Fruit fly (Drosophila melanogaster) whole organism, prepupa: Measurements from ENCODE around the gene Axn.

ENCODE experiments used
- Blimp-1 ChIP-seq: fragments of 200-800 bp; sonication (Bioruptor generic); optimal IDR thresholded peaks from 3 replicates; lab custom pipeline; 2017; ENCODE audit warnings: missing biosample characterization, missing genetic modification characterization, mild to moderate bottlenecking, moderate library complexity, missing genetic modification reagents
- CG10631 ChIP-seq: fragments of 200-800 bp; sonication (Bioruptor generic); optimal IDR thresholded peaks from 2 replicates; lab custom pipeline; 2016; ENCODE audit warnings: missing biosample characterization, missing genetic modification characterization
- CG10669 ChIP-seq: fragments of 200-800 bp; sonication (Bioruptor generic); optimal IDR thresholded peaks from 3 replicates; lab custom pipeline; 2018; ENCODE audit warnings: missing biosample characterization, mild to moderate bottlenecking, missing genetic modification characterization, moderate library complexity
- CG11294 ChIP-seq: fragments of 200-800 bp; sonication (Bioruptor generic); IDR thresholded peaks from 2 replicates; pipeline ENCODE4 v1.3.6; 2022; ENCODE audit warnings: missing biosample characterization, missing genetic modification characterization
- CG11762 ChIP-seq: fragments of 200-800 bp; sonication (Bioruptor generic); optimal IDR thresholded peaks from 3 replicates; lab custom pipeline; 2016; ENCODE audit warnings: missing biosample characterization, missing genetic modification characterization; ENCODE audit not compliant: insufficient read depth
- CG15336 ChIP-seq: fragments of 200-800 bp; sonication (Bioruptor generic); IDR thresholded peaks from 2 replicates; pipeline ENCODE4 v1.3.6; 2022; ENCODE audit warnings: missing biosample characterization, missing genetic modification characterization
- CG1621 ChIP-seq: fragments of 200-800 bp; sonication (Bioruptor generic); optimal IDR thresholded peaks from 3 replicates; lab custom pipeline; 2018; ENCODE audit warnings: missing biosample characterization, mild to moderate bottlenecking, missing genetic modification characterization
- CG16779 ChIP-seq: fragments of 200-800 bp; sonication (Bioruptor generic); optimal IDR thresholded peaks from 3 replicates; lab custom pipeline; 2017; ENCODE audit warnings: missing biosample characterization, mild to moderate bottlenecking, missing genetic modification characterization
- CG3032 ChIP-seq: fragments of 200-800 bp; optimal IDR thresholded peaks from 2 replicates; lab custom pipeline; 2019; ENCODE audit warnings: missing biosample characterization, mild to moderate bottlenecking, missing genetic modification characterization, moderate library complexity
- CG6163 ChIP-seq: fragments of 200-800 bp; sonication (Bioruptor generic); IDR thresholded peaks from 3 replicates; pipeline ENCODE4 v1.3.6; 2022; ENCODE audit warnings: missing biosample characterization, missing genetic modification characterization
- CG6276 ChIP-seq: fragments of 200-800 bp; sonication (Bioruptor generic); optimal IDR thresholded peaks from 2 replicates; lab custom pipeline; 2017; ENCODE audit warnings: missing biosample characterization, mild to moderate bottlenecking, missing genetic modification characterization
- CG6792 ChIP-seq: fragments of 200-800 bp; sonication (Bioruptor generic); optimal IDR thresholded peaks from 3 replicates; lab custom pipeline; 2016; ENCODE audit warnings: missing biosample characterization, missing genetic modification characterization
- CG6808 ChIP-seq: fragments of 200-800 bp; sonication (Bioruptor generic); optimal IDR thresholded peaks from 3 replicates; lab custom pipeline; 2017; ENCODE audit warnings: missing biosample characterization, missing genetic modification characterization, mild to moderate bottlenecking, moderate library complexity, missing genetic modification reagents
- CG7368 ChIP-seq: fragments of 200-800 bp; sonication (Bioruptor generic); optimal IDR thresholded peaks from 3 replicates; lab custom pipeline; 2016; ENCODE audit warnings: missing biosample characterization, missing genetic modification characterization
- CG8119 ChIP-seq: fragments of 200-800 bp; sonication (Bioruptor generic); IDR thresholded peaks from 3 replicates; pipeline ENCODE4 v1.3.6; 2022; ENCODE audit warnings: missing biosample characterization, missing genetic modification characterization
- CG8319 ChIP-seq: fragments of 200-800 bp; sonication (Bioruptor generic); optimal IDR thresholded peaks from 3 replicates; lab custom pipeline; 2016; ENCODE audit warnings: missing biosample characterization, missing genetic modification characterization
- CG8632 ChIP-seq: fragments of 200-800 bp; sonication (Bioruptor generic); optimal IDR thresholded peaks from 3 replicates; lab custom pipeline; 2016; ENCODE audit warnings: missing biosample characterization, missing genetic modification characterization
- CG9139 ChIP-seq: fragments of 200-800 bp; sonication (Bioruptor generic); optimal IDR thresholded peaks from 3 replicates; lab custom pipeline; 2017; ENCODE audit warnings: missing biosample characterization, mild to moderate bottlenecking, missing genetic modification characterization
- Eip75B ChIP-seq: fragments of 200-800 bp; sonication (Bioruptor generic); optimal IDR thresholded peaks from 3 replicates; lab custom pipeline; 2016; ENCODE audit warnings: missing biosample characterization, missing genetic modification characterization
- Eip78C ChIP-seq: fragments of 200-800 bp; sonication (Bioruptor generic); peaks from one replicate; lab custom pipeline; 2016; ENCODE audit warnings: missing biosample characterization, missing genetic modification characterization
- Ets21C ChIP-seq: fragments of 200-800 bp; sonication (Bioruptor generic); optimal IDR thresholded peaks from 3 replicates; lab custom pipeline; 2016; ENCODE audit warnings: missing biosample characterization, missing genetic modification characterization
- Ets96B ChIP-seq: fragments of 200-800 bp; optimal IDR thresholded peaks from 2 replicates; lab custom pipeline; 2019; ENCODE audit warnings: missing biosample characterization, mild to moderate bottlenecking, missing genetic modification characterization, moderate library complexity
- Gug ChIP-seq: fragments of 200-800 bp; sonication (Bioruptor generic); IDR thresholded peaks from 2 replicates; pipeline ENCODE4 v1.3.6; 2022; ENCODE audit warnings: missing biosample characterization, missing genetic modification characterization
- Hr38 ChIP-seq: sonication (Bioruptor generic); optimal IDR thresholded peaks from 2 replicates; lab custom pipeline; 2016; ENCODE audit warnings: missing biosample characterization, missing genetic modification characterization
- Hr39 ChIP-seq: fragments of 200-800 bp; sonication (Bioruptor generic); optimal IDR thresholded peaks from 2 replicates; lab custom pipeline; 2016; ENCODE audit warnings: missing biosample characterization, missing genetic modification characterization
- Hr4 ChIP-seq: fragments of 200-800 bp; sonication (Bioruptor generic); optimal IDR thresholded peaks from 3 replicates; lab custom pipeline; 2016; ENCODE audit warnings: missing biosample characterization, missing genetic modification characterization
- Lpt ChIP-seq: fragments of 200-800 bp; sonication (Bioruptor generic); optimal IDR thresholded peaks from 3 replicates; lab custom pipeline; 2016; ENCODE audit warnings: missing biosample characterization, missing genetic modification characterization
- OdsH ChIP-seq: fragments of 200-800 bp; sonication (Bioruptor generic); optimal IDR thresholded peaks from 3 replicates; lab custom pipeline; 2016; ENCODE audit warnings: missing biosample characterization, missing genetic modification characterization
- Sox102F ChIP-seq: fragments of 200-800 bp; sonication (Bioruptor generic); optimal IDR thresholded peaks from 2 replicates; lab custom pipeline; 2016; ENCODE audit warnings: missing biosample characterization, mild to moderate bottlenecking, missing genetic modification characterization
- Sox14 ChIP-seq: fragments of 200-800 bp; sonication (Bioruptor generic); optimal IDR thresholded peaks from 3 replicates; lab custom pipeline; 2016; ENCODE audit warnings: missing biosample characterization, missing genetic modification characterization
- Sox15 ChIP-seq: fragments of 200-800 bp; sonication (Bioruptor generic); optimal IDR thresholded peaks from 3 replicates; lab custom pipeline; 2016; ENCODE audit warnings: missing biosample characterization, missing genetic modification characterization
- achi ChIP-seq: fragments of 200-800 bp; sonication (Bioruptor generic); optimal IDR thresholded peaks from 3 replicates; lab custom pipeline; 2016; ENCODE audit warnings: missing biosample characterization, missing genetic modification characterization
- acj6 ChIP-seq: fragments of 200-800 bp; sonication (Bioruptor generic); optimal IDR thresholded peaks from 3 replicates; lab custom pipeline; 2016; ENCODE audit warnings: missing biosample characterization, missing genetic modification characterization
- cyc ChIP-seq: fragments of 200-800 bp; sonication (Bioruptor generic); optimal IDR thresholded peaks from 3 replicates; lab custom pipeline; 2016; ENCODE audit warnings: missing biosample characterization, missing genetic modification characterization
- dac ChIP-seq: fragments of 200-800 bp; sonication (Bioruptor generic); optimal IDR thresholded peaks from 2 replicates; lab custom pipeline; 2017; ENCODE audit warnings: missing biosample characterization, mild to moderate bottlenecking, missing genetic modification characterization
- dsx ChIP-seq: fragments of 200-800 bp; optimal IDR thresholded peaks from 3 replicates; lab custom pipeline; 2019; ENCODE audit warnings: missing biosample characterization, mild to moderate bottlenecking, missing genetic modification characterization, moderate library complexity; ENCODE audit not compliant: poor library complexity, severe bottlenecking
- eg ChIP-seq: fragments of 200-800 bp; sonication (Bioruptor generic); IDR thresholded peaks from 3 replicates; pipeline ENCODE4 v1.3.6; 2022; ENCODE audit warnings: missing biosample characterization, missing genetic modification characterization
- esn ChIP-seq: fragments of 200-800 bp; sonication (Bioruptor generic); optimal IDR thresholded peaks from 2 replicates; lab custom pipeline; 2016; ENCODE audit warnings: missing biosample characterization, mild to moderate bottlenecking, missing genetic modification characterization, moderate library complexity
- fd59A ChIP-seq: fragments of 200-800 bp; sonication (Bioruptor generic); optimal IDR thresholded peaks from 2 replicates; lab custom pipeline; 2017; ENCODE audit warnings: missing biosample characterization, mild to moderate bottlenecking, missing genetic modification characterization, missing genetic modification reagents
- fd85E ChIP-seq: fragments of 200-800 bp; sonication (Bioruptor generic); optimal IDR thresholded peaks from 3 replicates; lab custom pipeline; 2016; ENCODE audit warnings: missing biosample characterization, missing genetic modification characterization
- lz ChIP-seq: fragments of 200-800 bp; sonication (Bioruptor generic); optimal IDR thresholded peaks from 3 replicates; lab custom pipeline; 2016; ENCODE audit warnings: missing biosample characterization, missing genetic modification characterization
- net ChIP-seq: fragments of 200-800 bp; sonication (Bioruptor generic); optimal IDR thresholded peaks from 3 replicates; lab custom pipeline; 2016; ENCODE audit warnings: missing biosample characterization, missing genetic modification characterization
- salr ChIP-seq, 2 experiments: fragments of 200-800 bp; sonication (Bioruptor generic); optimal IDR thresholded peaks; 3 replicates each; lab custom pipeline; 2016 to 2018; ENCODE audit warnings: missing biosample characterization in 2 of 2, missing genetic modification characterization in 2 of 2, mild to moderate bottlenecking in 1 of 2
- spab ChIP-seq: fragments of 200-800 bp; sonication (Bioruptor generic); optimal IDR thresholded peaks from 2 replicates; lab custom pipeline; 2017; ENCODE audit warnings: missing biosample characterization, mild to moderate bottlenecking, missing genetic modification characterization, missing genetic modification reagents
- ss ChIP-seq, 2 experiments: fragments of 200-800 bp; sonication (Bioruptor generic); optimal IDR thresholded peaks; 2 replicates in 1 of 2; 3 replicates in 1 of 2; lab custom pipeline; 2017 to 2018; ENCODE audit warnings: mild to moderate bottlenecking in 2 of 2, missing biosample characterization in 2 of 2, missing genetic modification characterization in 2 of 2, moderate library complexity in 1 of 2
- svp ChIP-seq: fragments of 200-800 bp; sonication (Bioruptor generic); peaks from one replicate; lab custom pipeline; 2016; ENCODE audit warnings: missing biosample characterization, missing genetic modification characterization
- topi ChIP-seq: fragments of 200-800 bp; sonication (Bioruptor generic); optimal IDR thresholded peaks from 3 replicates; lab custom pipeline; 2016; ENCODE audit warnings: missing biosample characterization, missing genetic modification characterization

The Axn gene

DNA sequence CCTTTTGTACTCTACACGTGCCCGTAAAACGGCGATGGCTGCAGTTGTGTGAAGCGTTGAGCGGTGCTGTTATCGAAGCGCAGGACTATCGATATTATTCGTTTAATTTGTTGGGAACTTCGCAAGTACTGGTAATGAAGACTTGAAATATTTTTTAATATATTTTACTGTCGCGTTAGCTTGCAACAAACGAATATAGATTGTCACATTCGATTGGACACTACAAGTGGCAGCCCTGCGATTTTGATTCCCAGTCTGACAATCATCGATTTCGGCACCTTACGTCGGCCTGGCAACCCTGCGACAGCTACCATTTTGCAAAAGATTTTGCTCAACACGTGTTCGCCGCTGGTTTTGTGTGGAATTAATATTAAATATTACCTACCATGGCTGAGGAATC lies 18.0 kb upstream of the Axn start, which contains the start of the genes Nlp and Nph (continued):
- TF ChIP-seq Blimp-1 (GFP tag; lab: Kevin White, UChicago) (no peak), acj6 (GFP tag; lab: Kevin White, UChicago) (no peak), Sox15 (no peak), CG3032 (tag; lab: Kevin White, UChicago) (peak; percentile 4), CG10631 (GFP tag; lab: Kevin White, UChicago) (no peak), salr (GFP tag; optimal IDR thresholded peaks at IDR 0.05; lab: Kevin White, UChicago) (no peak), topi (peak; percentile 12), Eip78C (peak; percentile 44), OdsH (GFP tag; lab: Kevin White, UChicago) (no peak), CG6792 (GFP tag; lab: Kevin White, UChicago) (no peak), Ets96B (tag; lab: Kevin White, UChicago) (no peak), fd59A (GFP tag; lab: Kevin White, UChicago) (no peak), CG6276 (no peak), CG8319 (GFP tag; lab: Kevin White, UChicago) (no peak)

DNA sequence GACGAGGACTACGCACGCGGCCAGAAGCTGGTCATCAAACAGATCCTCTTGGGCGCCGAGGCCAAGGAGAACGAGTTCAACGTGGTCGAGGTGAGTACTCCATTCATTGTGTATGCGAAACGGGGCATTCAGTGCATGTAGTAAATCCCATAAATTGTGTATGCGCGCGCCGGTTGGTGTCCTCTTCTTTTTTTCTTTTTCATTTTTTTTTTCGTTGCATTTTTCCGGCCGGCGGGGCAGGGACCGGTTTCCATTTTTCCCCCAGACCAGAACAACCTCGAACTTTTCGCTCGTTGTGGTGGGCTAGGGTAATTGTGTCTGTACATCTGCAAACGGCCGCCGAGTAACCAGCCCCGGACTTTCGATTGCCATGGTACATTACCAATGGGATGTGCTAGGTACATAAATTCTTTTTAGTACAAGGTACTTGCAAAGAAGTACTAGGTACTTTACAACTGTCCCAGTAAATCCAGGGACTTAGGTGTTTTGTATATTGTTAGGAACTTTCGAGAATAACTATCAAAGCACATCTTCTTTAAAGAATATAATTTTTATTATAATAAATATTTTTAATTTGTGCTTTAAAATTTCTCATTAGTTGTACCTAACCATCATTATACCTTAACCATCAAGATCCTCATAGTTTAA lies 17.2 kb upstream of the Axn start:
- TF ChIP-seq CG11762 (GFP tag; lab: Kevin White, UChicago) (no peak), CG3032 (tag; lab: Kevin White, UChicago) (peak; percentile 24), topi (no peak), CG10669 (no peak), lz (GFP tag; lab: Kevin White, UChicago) (no peak), esn (no peak), Blimp-1 (GFP tag; lab: Kevin White, UChicago) (no peak), Gug (GFP tag; lab: Robert Waterston, UW) (no peak), CG6276 (no peak), achi (GFP tag; lab: Kevin White, UChicago) (peak; percentile 12), CG1621 (tag; lab: Kevin White, UChicago) (peak; percentile 66), CG9139 (GFP tag; lab: Kevin White, UChicago) (peak; percentile 75), net (GFP tag; lab: Kevin White, UChicago) (no peak), Ets96B (tag; lab: Kevin White, UChicago) (peak; percentile 49), CG6163 (GFP tag; lab: Robert Waterston, UW) (peak; percentile 84), spab (GFP tag; lab: Kevin White, UChicago) (peak; percentile 58), Eip78C (peak; percentile 62), Hr4 (GFP tag; lab: Kevin White, UChicago) (no peak), Sox102F (GFP tag; lab: Kevin White, UChicago) (no peak), CG16779 (tag; lab: Kevin White, UChicago) (peak; percentile 78), svp (no peak), eg (GFP tag; lab: Robert Waterston, UW) (peak; percentile 87), OdsH (GFP tag; lab: Kevin White, UChicago) (no peak), cyc (GFP tag; lab: Kevin White, UChicago) (no peak), CG8119 (GFP tag; lab: Robert Waterston, UW) (peak; percentile 67), Hr39 (GFP tag; lab: Kevin White, UChicago) (no peak), ss (GFP tag; optimal IDR thresholded peaks at IDR 0.05; lab: Kevin White, UChicago) (peak; percentile 81 to 85), CG6808 (GFP tag; lab: Kevin White, UChicago) (peak; percentile 77), CG7368 (no peak), CG11294 (GFP tag; lab: Robert Waterston, UW) (peak; percentile 12; the same call in 1 of the 2 replicates), Hr38 (no peak), dsx (GFP tag; lab: Kevin White, UChicago) (peak; percentile 16), CG15336 (peak; percentile 41; the same call in 1 of the 2 replicates), Eip75B (GFP tag; lab: Kevin White, UChicago) (peak; percentile 41), Lpt (GFP tag; lab: Kevin White, UChicago) (peak; percentile 63), fd85E (GFP tag; lab: Kevin White, UChicago) (no peak), Ets21C (no peak), salr (GFP tag; optimal IDR thresholded peaks at IDR 0.05; lab: Kevin White, UChicago) (peak in 1 of 2 experiments; percentile 1), Sox14 (GFP tag; lab: Kevin White, UChicago) (no peak), CG6792 (GFP tag; lab: Kevin White, UChicago) (no peak), CG10631 (GFP tag; lab: Kevin White, UChicago) (peak; percentile 51), acj6 (GFP tag; lab: Kevin White, UChicago) (no peak), Sox15 (no peak), dac (GFP tag; lab: Kevin White, UChicago) (no peak), fd59A (GFP tag; lab: Kevin White, UChicago) (no peak), CG8632 (GFP tag; lab: Kevin White, UChicago) (no peak)
